Fruit fly (Drosophila melanogaster) ovary, adult (tissue): Measurements from ENCODE around the gene Nelf-E.

Experiments
- CG17801 ChIP-seq: fragments of 200-800 bp; optimal IDR thresholded peaks from 2 replicates; lab custom pipeline; 2019; ENCODE audit warnings: missing biosample characterization, mild to moderate bottlenecking, missing genetic modification characterization, moderate library complexity; ENCODE audit not compliant: partially characterized antibody

Gene Nelf-E

dm6 chr3L:8600752-8601433, at the start of gene Nelf-E, which contains the start of gene RpL14:
Nelf-E (minus strand) TSS chr3L:8600879.
RpL14 (plus strand) TSS chr3L:8601006.
- peak; percentile 94 for TF ChIP-seq CG17801

- no peak for TF ChIP-seq CG17801
Measured at dm6 chr3L:8648836-8649235, 48.2 kb upstream of the Nelf-E start, which contains the start of gene Arr2. Arr2 (minus strand) TSS chr3L:8648936.

- TF ChIP-seq CG17801 = no peak
Measured at dm6 chr3L:8646821-8647220, 46.1 kb upstream of the Nelf-E start, which contains the start of the genes CG13305 and Pex7. CG13305 (minus strand) TSS chr3L:8646822. Pex7 (plus strand) TSS chr3L:8647145.

dm6 chr3L:8643810-8644552, 43.3 kb upstream of the Nelf-E start:
- TF ChIP-seq CG17801 = no peak

dm6 chr3L:8641049-8641448, 40.4 kb upstream of the Nelf-E start:
- TF ChIP-seq CG17801 = no peak

- no peak for TF ChIP-seq CG17801
Measured at dm6 chr3L:8640139-8640538, 39.5 kb upstream of the Nelf-E start, which contains the start of gene Cpr66D. Cpr66D (plus strand) TSS chr3L:8640439.

- no peak for TF ChIP-seq CG17801
Measured at dm6 chr3L:8633614-8634325, 33.1 kb upstream of the Nelf-E start, which contains the start of gene Cdc6. Cdc6 (minus strand) TSS chr3L:8634069.

- no peak for TF ChIP-seq CG17801
Measured at dm6 chr3L:8629701-8630343, 29.1 kb upstream of the Nelf-E start.

dm6 chr3L:8628964-8629363, 28.3 kb upstream of the Nelf-E start:
- TF ChIP-seq CG17801 = no peak

- no peak for TF ChIP-seq CG17801
Measured at dm6 chr3L:8627839-8628827, 27.5 kb upstream of the Nelf-E start.

dm6 chr3L:8623702-8624421, 23.2 kb upstream of the Nelf-E start, which contains the start of the genes GAPsec and Zasp66:
GAPsec (minus strand) TSS chr3L:8623901.
Zasp66 (plus strand) TSS chr3L:8624371.
- TF ChIP-seq CG17801 = no peak

dm6 chr3L:8621465-8621864, 20.8 kb upstream of the Nelf-E start:
- no peak for TF ChIP-seq CG17801

dm6 chr3L:8619588-8619987, 18.9 kb upstream of the Nelf-E start, which contains the start of gene S-Lap2:
S-Lap2 (plus strand) TSS chr3L:8619888.
- TF ChIP-seq CG17801 = no peak

- TF ChIP-seq CG17801 = no peak
Measured at dm6 chr3L:8616935-8617334, 16.3 kb upstream of the Nelf-E start, which contains the start of gene S-Lap1. S-Lap1 (plus strand) TSS chr3L:8617235.
